Fruit fly (Drosophila melanogaster) whole organism, larva: ENCODE measurements around the gene Alg7.

Experiments used
- noc ChIP-seq: fragments of 200-800 bp; sonication (Bioruptor generic); optimal IDR thresholded peaks from 3 replicates; lab custom pipeline; 2019; ENCODE audit warnings: missing biosample characterization, mild to moderate bottlenecking, missing genetic modification characterization, moderate library complexity

Alg7 gene

DNA sequence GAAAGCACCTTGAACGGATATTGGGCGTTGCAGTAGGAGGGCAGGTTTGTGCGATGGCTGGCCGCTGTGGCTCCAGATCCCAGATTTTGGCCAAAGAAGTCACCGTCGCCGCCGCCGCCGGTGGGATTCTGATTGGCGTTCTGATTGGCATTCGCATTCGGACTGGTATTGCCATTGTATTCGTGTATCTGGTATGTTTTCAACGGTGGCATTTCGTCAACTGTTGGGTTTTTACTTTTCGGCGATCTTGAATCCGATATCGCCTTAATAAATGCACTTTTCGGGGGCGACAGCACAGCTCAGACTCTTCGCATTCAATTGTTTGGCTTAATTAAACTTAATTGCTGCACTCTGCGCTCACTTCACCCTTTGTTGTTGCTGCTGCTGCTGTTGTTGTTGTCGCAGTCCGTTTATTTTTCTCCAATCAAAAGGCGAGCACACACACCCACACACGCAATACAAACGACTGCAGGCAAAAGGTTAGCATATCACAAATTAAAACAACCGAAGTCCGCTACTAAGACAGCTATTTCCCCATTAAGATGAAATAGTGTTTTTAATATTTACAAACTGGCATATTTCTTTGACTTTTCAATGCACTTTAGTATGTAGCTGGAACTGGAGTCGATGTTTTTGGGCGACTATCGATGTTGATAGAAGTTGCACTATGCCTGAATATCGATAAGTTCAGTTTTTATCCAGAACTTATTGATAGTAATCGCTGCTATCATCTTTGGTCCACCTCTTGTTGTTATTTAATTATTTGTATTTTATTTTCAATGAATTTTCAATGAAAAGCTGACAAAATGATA lies 40.4 kb downstream of the Alg7 start, which contains the start of the genes CG9426 and mRF1:
Gene CG9426 (minus strand): TSS at position 643 of the 812 bp plus-strand sequence.
Gene mRF1 (plus strand): TSS at position 699 of the 812 bp plus-strand sequence.
- no peak for TF ChIP-seq noc (tag; lab: Kevin White, UChicago)

DNA sequence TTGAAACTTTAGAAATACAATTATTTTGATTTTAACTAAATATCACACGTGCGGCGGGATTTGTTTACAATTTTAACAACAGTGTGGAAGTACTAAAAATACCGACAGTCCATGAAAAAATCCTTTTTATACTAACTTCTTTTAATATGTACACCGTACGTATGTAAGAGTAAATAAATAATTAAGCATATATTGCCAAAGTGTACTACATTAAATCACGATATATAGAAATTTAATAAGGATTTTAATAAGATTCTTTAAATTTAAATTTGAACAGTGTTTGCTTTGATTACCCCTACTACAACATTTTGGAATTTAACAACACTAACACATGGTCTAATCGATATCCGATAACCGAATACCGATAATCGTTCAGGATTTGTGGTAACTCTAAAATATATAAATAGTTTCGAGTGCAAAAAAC lies 43.2 kb downstream of the Alg7 start, which contains the start of the genes Ski6 and CG16812:
Gene Ski6 (minus strand): TSS at position 205 of the 424 bp plus-strand sequence.
Gene CG16812 (plus strand): TSS at position 363 of the 424 bp plus-strand sequence.
- TF ChIP-seq noc (tag; lab: Kevin White, UChicago), result no peak

DNA sequence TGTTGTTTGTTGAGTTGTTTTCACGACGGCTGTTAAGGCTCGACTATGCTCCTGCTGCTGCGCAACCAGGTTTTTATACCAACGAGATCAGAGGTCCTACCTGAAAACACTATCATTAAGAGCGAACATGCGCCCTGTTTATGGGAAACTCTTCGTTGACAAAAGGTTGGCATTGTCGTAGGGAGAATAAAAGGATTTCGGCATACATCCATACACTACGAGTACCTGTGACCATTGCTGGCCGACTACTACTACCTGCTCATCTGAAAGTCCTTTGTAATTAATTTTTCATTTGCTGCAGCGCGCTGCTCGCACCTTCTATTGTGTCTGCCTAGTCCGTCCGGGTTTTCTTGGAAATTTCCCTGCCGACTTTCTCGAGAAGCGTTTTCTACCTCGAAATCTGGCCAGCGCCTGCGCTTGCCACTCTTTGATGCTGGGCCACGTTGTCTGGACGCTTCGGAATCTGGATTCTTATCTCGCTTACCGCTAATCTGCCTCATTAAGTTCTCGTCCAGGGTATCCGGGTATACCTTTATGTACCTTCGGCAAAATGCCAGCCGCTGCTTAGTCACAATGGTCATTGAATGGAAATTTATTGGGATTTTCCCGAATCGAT lies 46.3 kb downstream of the Alg7 start, which contains the start of gene CG15480:
Gene CG15480 (minus strand): TSS at position 51 of the 616 bp plus-strand sequence.
- TF ChIP-seq noc (tag; lab: Kevin White, UChicago), result no peak

DNA sequence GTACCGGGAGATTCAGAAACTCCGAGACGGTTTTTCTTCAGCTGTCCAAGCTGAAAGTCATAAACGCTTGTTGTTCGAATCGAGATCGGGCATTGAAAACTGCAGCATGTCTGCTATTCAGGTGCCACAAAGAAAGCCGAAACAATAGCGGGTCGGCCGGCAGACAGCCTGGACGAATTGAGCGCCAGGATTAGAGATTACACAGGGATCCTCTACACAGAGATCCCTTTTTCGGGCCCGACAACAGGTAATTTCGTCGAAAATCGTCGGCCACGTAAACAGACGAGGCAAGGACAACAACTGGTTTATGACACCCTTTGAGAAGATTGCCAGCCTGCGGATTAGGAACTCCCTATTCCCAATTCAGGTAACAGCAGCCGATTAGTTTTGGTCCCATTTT lies 48.2 kb downstream of the Alg7 start, which contains the start of gene CG16813:
Gene CG16813 (plus strand): TSS at position 288 of the 400 bp plus-strand sequence.
- no peak for TF ChIP-seq noc (tag; lab: Kevin White, UChicago)

DNA sequence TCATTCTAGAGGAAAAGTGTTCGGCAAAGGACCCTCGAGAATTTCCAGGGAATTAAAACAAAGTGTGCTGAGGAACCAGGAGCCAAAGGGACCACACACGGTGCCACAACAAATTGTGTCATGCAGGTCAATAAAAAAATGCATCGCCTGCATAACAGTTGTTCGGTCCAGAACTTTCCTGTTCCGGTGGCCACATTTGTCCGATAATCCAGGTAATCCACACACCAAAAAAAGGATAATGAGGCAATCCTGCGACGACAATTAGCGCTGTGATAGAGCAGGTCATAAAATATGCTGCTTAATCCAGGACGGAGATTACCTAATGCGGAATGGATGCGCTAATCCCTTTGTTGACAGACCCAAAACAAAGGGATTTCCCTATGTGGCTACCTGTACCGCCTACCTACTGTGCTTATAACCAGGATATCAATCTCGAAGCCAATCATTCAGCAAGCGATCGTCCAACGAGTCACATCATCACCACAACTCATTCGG lies 50.4 kb downstream of the Alg7 start, which contains the start of gene CG16815:
Gene CG16815 (plus strand): TSS at position 445 of the 495 bp plus-strand sequence.
- TF ChIP-seq noc (tag; lab: Kevin White, UChicago), result no peak

DNA sequence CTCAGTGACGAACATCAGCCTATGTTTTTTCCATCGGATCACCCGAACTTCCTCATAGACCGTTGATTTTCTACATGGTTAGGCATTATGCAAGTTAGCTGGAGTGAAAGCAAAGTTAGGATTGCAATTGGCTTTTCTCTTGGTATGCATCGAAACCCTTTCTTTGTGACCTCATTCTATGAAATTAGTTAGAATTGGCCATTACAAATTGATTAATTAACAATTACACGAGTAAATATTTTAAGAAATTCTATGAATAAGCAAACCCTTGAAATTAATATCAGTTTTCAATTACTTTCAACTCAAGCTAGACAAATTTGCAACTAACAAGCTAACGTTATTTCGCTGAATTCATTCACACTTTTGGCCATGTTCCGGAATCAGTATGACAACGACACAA lies 52.7 kb downstream of the Alg7 start, which contains the start of gene Prosalpha6T:
Gene Prosalpha6T (plus strand): TSS at position 301 of the 400 bp plus-strand sequence.
- no peak for TF ChIP-seq noc (tag; lab: Kevin White, UChicago)
